Fruit fly (Drosophila melanogaster) Kc167 (cell line): ENCODE results near the gene CG8379.

Source experiments
- Myc ChIP-seq: fragments of >200 bp; optimal IDR thresholded peaks from 2 replicates; lab custom pipeline; 2017; ENCODE audit warnings: missing external identifiers
- h ChIP-seq: fragments of >200 bp; optimal IDR thresholded peaks from 3 replicates; lab custom pipeline; 2018; ENCODE audit warnings: missing external identifiers
- insv ChIP-seq: fragments of >200 bp; optimal IDR thresholded peaks from 3 replicates; lab custom pipeline; 2018; ENCODE audit warnings: missing external identifiers
- psq ChIP-seq: fragments of >200 bp; optimal IDR thresholded peaks from 2 replicates; lab custom pipeline; 2017; ENCODE audit warnings: missing external identifiers

dm6 chr3R:8848190-8848589 is 24.0 kb downstream of the CG8379 start:
- TF ChIP-seq insv (lab: Kevin White, UChicago), result no peak
- no peak for TF ChIP-seq h (lab: Kevin White, UChicago)
- no peak for TF ChIP-seq psq (lab: Kevin White, UChicago)
- TF ChIP-seq Myc (lab: Kevin White, UChicago), result no peak
